Fruit fly (Drosophila melanogaster): ENCODE results near the gene cv.

The cv gene

dm6 chrX:5717741-5718475 lies 28.1 kb downstream of the cv start, which contains the start of gene CG33080 (continued):
- no peak for TF ChIP-seq Myb (GFP tag; optimal IDR thresholded peaks at IDR 0.05)
- TF ChIP-seq CG1529 (GFP tag; optimal IDR thresholded peaks at IDR 0.05), result no peak
- TF ChIP-seq C15 (GFP tag; IDR thresholded peaks at IDR 0.05), result no peak
- TF ChIP-seq CG3065 (GFP tag; optimal IDR thresholded peaks at IDR 0.05), result no peak
- no peak for TF ChIP-seq abd-A (tag; optimal IDR thresholded peaks at IDR 0.05)
- no peak for TF ChIP-seq ash1 (GFP tag; optimal IDR thresholded peaks at IDR 0.05)
- TF ChIP-seq z (GFP tag; IDR thresholded peaks at IDR 0.05), result no peak
- TF ChIP-seq cato (GFP tag; optimal IDR thresholded peaks at IDR 0.05; ENCODE audit: borderline replicate concordance), result no peak
- TF ChIP-seq crol (GFP tag; IDR thresholded peaks at IDR 0.05), result peak; percentile 47; the same call in 1 of the 2 replicates
- TF ChIP-seq Bgb (GFP tag; IDR thresholded peaks at IDR 0.05; ENCODE audit: partially characterized antibody), result no peak
- no peak for TF ChIP-seq CG4707 (GFP tag; optimal IDR thresholded peaks at IDR 0.05)
- TF ChIP-seq CrebB (tag; optimal IDR thresholded peaks at IDR 0.05), result no peak
- TF ChIP-seq CG15479 (GFP tag; optimal IDR thresholded peaks at IDR 0.05), result no peak
- no peak for TF ChIP-seq pita (GFP tag; optimal IDR thresholded peaks at IDR 0.05)
- TF ChIP-seq CG8388 (GFP tag; optimal IDR thresholded peaks at IDR 0.05), result no peak
- TF ChIP-seq Mad (GFP tag; optimal IDR thresholded peaks at IDR 0.05), result no peak
- no peak for TF ChIP-seq E2f1 (GFP tag; IDR thresholded peaks at IDR 0.05)
- no peak for TF ChIP-seq CG11398 (GFP tag; optimal IDR thresholded peaks at IDR 0.05)
- no peak for TF ChIP-seq ato (GFP tag; IDR thresholded peaks at IDR 0.05; ENCODE audit: partially characterized antibody)
- no peak for TF ChIP-seq lola (GFP tag; optimal IDR thresholded peaks at IDR 0.05)
- TF ChIP-seq Meics (GFP tag; optimal IDR thresholded peaks at IDR 0.05), result peak; percentile 28
- peak; percentile 51; the same call in 2 of the 3 replicates for TF ChIP-seq row (GFP tag; IDR thresholded peaks at IDR 0.05)
- no peak for TF ChIP-seq CG8089 (GFP tag; optimal IDR thresholded peaks at IDR 0.05)
- TF ChIP-seq ci (GFP tag; IDR thresholded peaks at IDR 0.05), result no peak
- TF ChIP-seq CG10431 (GFP tag; optimal IDR thresholded peaks at IDR 0.05), result no peak
- TF ChIP-seq Sin3A (optimal IDR thresholded peaks at IDR 0.05), result no peak
- TF ChIP-seq fru (optimal IDR thresholded peaks at IDR 0.05), result no peak
- peak; percentile 9 for TF ChIP-seq CG15269 (tag; optimal IDR thresholded peaks at IDR 0.05)
- no peak for TF ChIP-seq CG4404 (GFP tag; IDR thresholded peaks at IDR 0.05)
- no peak for TF ChIP-seq dmrt11E (tag; optimal IDR thresholded peaks at IDR 0.05)
- no peak for TF ChIP-seq CG6813 (GFP tag; optimal IDR thresholded peaks at IDR 0.05)
- TF ChIP-seq ac (GFP tag; optimal IDR thresholded peaks at IDR 0.05), result no peak
- TF ChIP-seq Doc3 (GFP tag; IDR thresholded peaks at IDR 0.05; ENCODE audit: partially characterized antibody), result no peak
- no peak for TF ChIP-seq CG31224 (GFP tag; IDR thresholded peaks at IDR 0.05)
- no peak for TF ChIP-seq CG10959 (GFP tag; IDR thresholded peaks at IDR 0.05)
- no peak for TF ChIP-seq oc (tag; optimal IDR thresholded peaks at IDR 0.05)
- no peak for TF ChIP-seq CG7987 (GFP tag; optimal IDR thresholded peaks at IDR 0.05)
- no peak for TF ChIP-seq CG15601 (tag; optimal IDR thresholded peaks at IDR 0.05)
- no peak for TF ChIP-seq CG1832 (GFP tag; optimal IDR thresholded peaks at IDR 0.05)
- no peak for TF ChIP-seq CG4282 (GFP tag; optimal IDR thresholded peaks at IDR 0.05)
- no peak for TF ChIP-seq CG4424 (GFP tag; optimal IDR thresholded peaks at IDR 0.05)
- TF ChIP-seq bowl (GFP tag; IDR thresholded peaks at IDR 0.05), result no peak
- no peak for TF ChIP-seq trh (GFP tag; optimal IDR thresholded peaks at IDR 0.05)
- no peak for TF ChIP-seq nerfin-2 (GFP tag; IDR thresholded peaks at IDR 0.05; ENCODE audit: partially characterized antibody)
- TF ChIP-seq NfI (GFP tag; optimal IDR thresholded peaks at IDR 0.05), result no peak
- no peak for TF ChIP-seq CG34376 (GFP tag; optimal IDR thresholded peaks at IDR 0.05)
- TF ChIP-seq MESR4 (GFP tag; optimal IDR thresholded peaks at IDR 0.05), result no peak
- no peak for TF ChIP-seq Elba2 (GFP tag; optimal IDR thresholded peaks at IDR 0.05)
- TF ChIP-seq CG18764 (GFP tag; optimal IDR thresholded peaks at IDR 0.05), result no peak
- TF ChIP-seq CG4820 (GFP tag; optimal IDR thresholded peaks at IDR 0.05), result no peak
